Fruit fly (Drosophila melanogaster): ENCODE data around the gene Mi-2.
A peak's percentile ranks its signal among the peaks of the same experiment; 100 is the strongest.

The Mi-2 gene

DNA sequence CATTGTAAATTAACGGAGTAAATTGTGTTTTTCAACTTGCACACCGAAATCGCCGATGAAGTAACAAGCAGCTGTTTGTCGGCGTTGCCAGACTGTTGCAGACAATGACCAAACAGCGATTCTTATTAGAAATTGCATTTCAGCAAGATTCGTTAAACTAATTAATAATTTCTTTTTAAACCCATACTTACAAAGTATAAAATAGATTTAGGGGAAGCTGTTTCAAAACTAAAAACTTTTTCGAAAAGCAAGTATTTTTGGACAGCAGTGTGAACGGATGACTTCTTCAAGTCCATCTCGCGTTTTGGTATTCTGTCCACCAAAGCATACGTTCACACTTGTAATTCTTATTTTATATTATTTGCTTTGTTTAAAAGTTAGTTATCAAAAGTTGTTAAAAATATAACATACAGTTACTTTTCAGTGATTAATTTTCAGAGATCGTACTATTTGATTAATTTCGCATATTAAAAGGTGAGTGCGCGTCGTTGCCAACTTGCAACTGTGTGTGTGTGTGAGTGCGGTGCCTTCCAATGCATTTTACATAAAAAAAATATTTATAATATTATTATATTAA is 18.5 kb upstream of the Mi-2 start, which contains the start of the genes CG8004 and RhoGDI (continued):
- TF ChIP-seq CG2678 (tag; optimal IDR thresholded peaks at IDR 0.05) (peak; percentile 64), CTCF (GFP tag; optimal IDR thresholded peaks at IDR 0.05) (peak; percentile 4), sens-2 (GFP tag; IDR thresholded peaks at IDR 0.05) (no peak), CG33213 (GFP tag; optimal IDR thresholded peaks at IDR 0.05) (peak; percentile 76), Ada2b (GFP tag; IDR thresholded peaks at IDR 0.05) (peak; percentile 46), maf-S (GFP tag; optimal IDR thresholded peaks at IDR 0.05) (peak; percentile 61), Hey (tag; optimal IDR thresholded peaks at IDR 0.05) (no peak), slbo (GFP tag; IDR thresholded peaks at IDR 0.05) (peak; percentile 77), eve (GFP tag; optimal IDR thresholded peaks at IDR 0.05) (no peak), scrt (GFP tag; optimal IDR thresholded peaks at IDR 0.05) (peak; percentile 4), crol (GFP tag; IDR thresholded peaks at IDR 0.05) (no peak), gsb-n (tag; optimal IDR thresholded peaks at IDR 0.05) (no peak), Dll (GFP tag; IDR thresholded peaks at IDR 0.05; ENCODE audit: partially characterized antibody) (no peak; the same call in 3 of the 4 replicates), CG17568 (GFP tag; optimal IDR thresholded peaks at IDR 0.05) (no peak), Mad (GFP tag; optimal IDR thresholded peaks at IDR 0.05) (peak; percentile 73), chm (GFP tag; IDR thresholded peaks at IDR 0.05) (peak; percentile 22; the same call in 1 of the 2 replicates), fd102C (GFP tag; optimal IDR thresholded peaks at IDR 0.05) (no peak), CG8290 (GFP tag; optimal IDR thresholded peaks at IDR 0.05) (peak; percentile 39), CG8290 (tag; optimal IDR thresholded peaks at IDR 0.05) (peak in 1 of 2 experiments; percentile 30), sc (optimal IDR thresholded peaks at IDR 0.05) (no peak), sc (GFP tag; optimal IDR thresholded peaks at IDR 0.05) (no peak), Hand (GFP tag; optimal IDR thresholded peaks at IDR 0.05) (no peak), CG9817 (tag; optimal IDR thresholded peaks at IDR 0.05) (peak; percentile 71), row (GFP tag; IDR thresholded peaks at IDR 0.05) (peak; percentile 81), CG10654 (GFP tag; optimal IDR thresholded peaks at IDR 0.05) (peak; percentile 60), NfI (GFP tag; optimal IDR thresholded peaks at IDR 0.05) (peak; percentile 54), ranshi (GFP tag; IDR thresholded peaks at IDR 0.05) (peak; percentile 59), CG9797 (GFP tag; optimal IDR thresholded peaks at IDR 0.05) (peak; percentile 86), Fer1 (GFP tag; optimal IDR thresholded peaks at IDR 0.05) (no peak), Sry-δ (GFP tag; optimal IDR thresholded peaks at IDR 0.05) (peak; percentile 53), org-1 (GFP tag; optimal IDR thresholded peaks at IDR 0.05) (no peak), CG2116 (GFP tag; optimal IDR thresholded peaks at IDR 0.05) (peak; percentile 74), Jarid2 (GFP tag; optimal IDR thresholded peaks at IDR 0.05) (no peak), Dbx (GFP tag; IDR thresholded peaks at IDR 0.05) (peak; percentile 51; the same call in 2 of the 3 replicates), CG11504 (tag; optimal IDR thresholded peaks at IDR 0.05) (peak; percentile 67), z (GFP tag; IDR thresholded peaks at IDR 0.05) (no peak), CG8944 (GFP tag; optimal IDR thresholded peaks at IDR 0.05) (peak; percentile 45), Antp (GFP tag; optimal IDR thresholded peaks at IDR 0.05) (peak; percentile 61), CG15601 (tag; optimal IDR thresholded peaks at IDR 0.05) (peak; percentile 68), CG3163 (GFP tag; optimal IDR thresholded peaks at IDR 0.05) (peak; percentile 11), CG9215 (GFP tag; IDR thresholded peaks at IDR 0.05) (peak; percentile 47), CG30403 (GFP tag; optimal IDR thresholded peaks at IDR 0.05) (peak; percentile 77), fd64A (GFP tag; optimal IDR thresholded peaks at IDR 0.05) (no peak), CG3407 (GFP tag; optimal IDR thresholded peaks at IDR 0.05) (no peak), CG34376 (GFP tag; optimal IDR thresholded peaks at IDR 0.05) (peak; percentile 12), sob (GFP tag; IDR thresholded peaks at IDR 0.05) (peak; percentile 59), CG7372 (GFP tag; IDR thresholded peaks at IDR 0.05) (no peak), ken (GFP tag; IDR thresholded peaks at IDR 0.05) (peak; percentile 67; the same call in 1 of the 3 replicates), zen (tag; optimal IDR thresholded peaks at IDR 0.05) (peak; percentile 69), pan (optimal IDR thresholded peaks at IDR 0.05) (no peak), pan (GFP tag; optimal IDR thresholded peaks at IDR 0.05 in 1 of 2, IDR thresholded peaks at IDR 0.05 in 1 of 2) (peak in 1 of 2 experiments; percentile 75), da (GFP tag; optimal IDR thresholded peaks at IDR 0.05) (no peak)

Data from whole organism, embryonic.